Worm (Caenorhabditis elegans) whole organism, mixed stage, embryonic: ENCODE data around the gene Y110A2AL.2.
A peak's percentile ranks its signal among the peaks of the same experiment; 100 is the strongest.

Experiments
- M03D4.4 ChIP-seq: sonication (generic microtip); optimal IDR thresholded peaks from 2 replicates; lab custom pipeline; 2017; ENCODE audit warnings: mild to moderate bottlenecking, missing genetic modification characterization, missing compliant biosample characterization
- blmp-1 ChIP-seq: fragments of 150-350 bp; optimal IDR thresholded peaks from 2 replicates; lab custom pipeline; 2014; ENCODE audit warnings: missing biosample characterization, missing genetic modification characterization
- ceh-39 ChIP-seq: fragments of 150-350 bp; optimal IDR thresholded peaks from 2 replicates; lab custom pipeline; 2014; ENCODE audit warnings: missing biosample characterization, missing genetic modification characterization
- ceh-43 ChIP-seq: fragments of 200-800 bp; sonication (Bioruptor generic); optimal IDR thresholded peaks from 2 replicates; lab custom pipeline; 2018; ENCODE audit warnings: mild to moderate bottlenecking, missing genetic modification characterization, moderate library complexity, missing compliant biosample characterization
- ceh-83 ChIP-seq: fragments of 200-800 bp; sonication (Bioruptor generic); optimal IDR thresholded peaks from 2 replicates; lab custom pipeline; 2018; ENCODE audit warnings: mild to moderate bottlenecking, missing genetic modification characterization, missing compliant biosample characterization
- ces-1 ChIP-seq: fragments of 150-350 bp; optimal IDR thresholded peaks from 2 replicates; lab custom pipeline; 2014; ENCODE audit warnings: missing biosample characterization, missing genetic modification reagents, missing genetic modification characterization
- cnd-1 ChIP-seq: fragments of 200-800 bp; sonication (Bioruptor generic); optimal IDR thresholded peaks from 2 replicates; lab custom pipeline; 2018; ENCODE audit warnings: mild to moderate bottlenecking, missing genetic modification characterization, missing compliant biosample characterization
- elt-1 ChIP-seq: sonication (generic microtip); optimal IDR thresholded peaks from 2 replicates; lab custom pipeline; 2017; ENCODE audit warnings: missing genetic modification characterization, mild to moderate bottlenecking, missing compliant biosample characterization, antibody characterized with exemption, moderate library complexity, borderline replicate concordance; ENCODE audit not compliant: insufficient read depth
- elt-3 ChIP-seq: fragments of 150-350 bp; optimal IDR thresholded peaks from 2 replicates; lab custom pipeline; 2014; ENCODE audit warnings: missing biosample characterization, missing genetic modification characterization
- flh-1 ChIP-seq: fragments of 200-800 bp; sonication (Bioruptor generic); optimal IDR thresholded peaks from 2 replicates; lab custom pipeline; 2018; ENCODE audit warnings: mild to moderate bottlenecking, missing genetic modification characterization, moderate library complexity, missing compliant biosample characterization
- ham-2 ChIP-seq: fragments of 200-800 bp; sonication (Bioruptor generic); optimal IDR thresholded peaks from 2 replicates; lab custom pipeline; 2018; ENCODE audit warnings: mild to moderate bottlenecking, missing genetic modification characterization, missing compliant biosample characterization
- lin-32 ChIP-seq: fragments of 200-800 bp; sonication (Bioruptor generic); optimal IDR thresholded peaks from 2 replicates; lab custom pipeline; 2018; ENCODE audit warnings: mild to moderate bottlenecking, missing genetic modification characterization, missing compliant biosample characterization
- mab-5 ChIP-seq: fragments of 150-350 bp; optimal IDR thresholded peaks from 2 replicates; lab custom pipeline; 2014; ENCODE audit warnings: missing biosample characterization, missing genetic modification characterization
- mep-1 ChIP-seq: fragments of 150-350 bp; optimal IDR thresholded peaks from 2 replicates; lab custom pipeline; 2017; ENCODE audit warnings: missing biosample characterization, missing genetic modification reagents, missing genetic modification characterization, inconsistent platforms
- mls-2 ChIP-seq: sonication (generic microtip); optimal IDR thresholded peaks from 2 replicates; lab custom pipeline; 2016; ENCODE audit warnings: mild to moderate bottlenecking, missing genetic modification characterization, moderate library complexity, missing compliant biosample characterization
- nhr-2 ChIP-seq: fragments of 150-350 bp; optimal IDR thresholded peaks from 2 replicates; lab custom pipeline; 2014; ENCODE audit warnings: missing biosample characterization, missing genetic modification characterization
- nhr-237 ChIP-seq: fragments of 150-350 bp; optimal IDR thresholded peaks from 2 replicates; lab custom pipeline; 2014; ENCODE audit warnings: missing biosample characterization, missing genetic modification characterization
- nhr-28 ChIP-seq: fragments of 150-350 bp; optimal IDR thresholded peaks from 2 replicates; lab custom pipeline; 2014; ENCODE audit warnings: missing biosample characterization, missing genetic modification characterization
- nhr-76 ChIP-seq: sonication (generic microtip); optimal IDR thresholded peaks from 2 replicates; lab custom pipeline; 2017; ENCODE audit warnings: missing biosample characterization, missing genetic modification characterization
- pha-4 ChIP-seq: fragments of 150-350 bp; optimal IDR thresholded peaks from 2 replicates; lab custom pipeline; 2018; ENCODE audit warnings: missing biosample characterization, missing genetic modification reagents, missing genetic modification characterization
- sem-2 ChIP-seq: fragments of 200-800 bp; sonication (Bioruptor generic); optimal IDR thresholded peaks from 2 replicates; lab custom pipeline; 2018; ENCODE audit warnings: mild to moderate bottlenecking, missing genetic modification characterization, missing compliant biosample characterization
- snpc-4 ChIP-seq: fragments of 150-350 bp; optimal IDR thresholded peaks from 2 replicates; lab custom pipeline; 2014; ENCODE audit warnings: missing biosample characterization, missing genetic modification characterization
- tbx-8 ChIP-seq: fragments of 200-800 bp; sonication (Bioruptor generic); optimal IDR thresholded peaks from 2 replicates; lab custom pipeline; 2018; ENCODE audit warnings: mild to moderate bottlenecking, missing genetic modification characterization, moderate library complexity, missing compliant biosample characterization
- unc-120 ChIP-seq: sonication (generic microtip); optimal IDR thresholded peaks from 2 replicates; lab custom pipeline; 2017; ENCODE audit warnings: missing genetic modification characterization, missing compliant biosample characterization; ENCODE audit not compliant: poor library complexity, severe bottlenecking
- unc-39 ChIP-seq: fragments of 150-350 bp; optimal IDR thresholded peaks from 2 replicates; lab custom pipeline; 2014; ENCODE audit warnings: missing biosample characterization, missing genetic modification characterization
- unc-62 ChIP-seq: fragments of 150-350 bp; optimal IDR thresholded peaks from 2 replicates; lab custom pipeline; 2014; ENCODE audit warnings: missing biosample characterization, missing genetic modification reagents, missing genetic modification characterization
- zip-8 ChIP-seq: fragments of 150-350 bp; optimal IDR thresholded peaks from 2 replicates; lab custom pipeline; 2014; ENCODE audit warnings: missing biosample characterization, missing genetic modification characterization

The Y110A2AL.2 gene

DNA sequence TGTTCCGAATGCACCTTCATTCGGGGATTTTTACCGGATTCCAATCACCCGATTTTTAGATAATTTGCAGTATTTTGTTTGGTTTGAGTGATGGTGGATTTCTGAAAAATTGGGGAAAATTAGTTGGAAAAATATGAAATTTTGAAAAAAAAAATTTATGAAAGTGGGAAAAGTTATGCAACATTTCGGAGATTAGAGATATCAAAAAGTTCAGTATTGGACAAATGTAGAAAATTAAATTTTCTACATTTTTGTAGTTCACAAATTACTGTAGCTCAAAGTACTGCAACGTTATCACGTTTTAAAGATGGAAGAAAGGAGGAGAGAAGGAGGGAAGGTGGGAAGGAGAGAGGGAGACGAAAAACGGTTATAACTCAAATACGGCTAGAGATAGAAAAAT lies 15.3 kb upstream of the Y110A2AL.2 start, which contains the start of gene ptc-3:
ptc-3 (minus strand) TSS at position 101 of the 400 bp plus-strand sequence.
- TF ChIP-seq mep-1 (tag; lab: Kevin White, UChicago) (no peak), ham-2 (GFP tag; lab: Kevin White, UChicago) (no peak), zip-8 (no peak), pha-4 (tag; lab: Kevin White, UChicago) (no peak), flh-1 (GFP tag; lab: Kevin White, UChicago) (no peak), M03D4.4 (tag; lab: Kevin White, UChicago) (no peak)

DNA sequence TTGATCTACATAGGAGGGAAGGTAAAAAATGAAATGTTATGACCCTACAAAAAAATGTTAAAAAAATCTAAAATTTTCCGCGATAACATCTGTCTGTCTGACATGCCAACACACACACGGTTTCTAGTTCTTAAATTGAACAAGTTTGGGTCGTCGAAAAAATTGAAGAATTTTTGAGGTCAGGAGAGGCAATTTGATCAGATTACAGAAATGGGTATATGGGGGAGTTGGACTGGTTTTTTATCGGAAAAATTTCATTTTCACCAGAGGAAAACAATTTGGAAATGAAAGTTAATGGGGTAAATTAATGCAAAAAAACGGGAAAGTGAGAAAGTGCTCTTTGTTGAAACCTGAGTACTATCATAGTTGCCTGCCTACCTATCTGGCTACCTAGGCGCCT lies 14.0 kb upstream of the Y110A2AL.2 start:
- TF ChIP-seq flh-1 (GFP tag; lab: Kevin White, UChicago) = no peak
- TF ChIP-seq unc-120 (tag; lab: Kevin White, UChicago) = no peak
- no peak for TF ChIP-seq ces-1 (GFP tag; lab: Kevin White, UChicago)
- no peak for TF ChIP-seq ceh-83 (GFP tag; lab: Kevin White, UChicago)
- no peak for TF ChIP-seq M03D4.4 (tag; lab: Kevin White, UChicago)
- no peak for TF ChIP-seq sem-2 (GFP tag; lab: Kevin White, UChicago)
- no peak for TF ChIP-seq tbx-8
- TF ChIP-seq unc-62 (GFP tag; lab: Kevin White, UChicago) = no peak
- TF ChIP-seq mls-2 (tag; lab: Kevin White, UChicago) = no peak
- no peak for TF ChIP-seq mab-5 (tag; lab: Kevin White, UChicago)
- no peak for TF ChIP-seq mep-1 (tag; lab: Kevin White, UChicago)
- TF ChIP-seq nhr-76 (tag; lab: Kevin White, UChicago) = no peak
- no peak for TF ChIP-seq elt-1 (tag; lab: Kevin White, UChicago)
- no peak for TF ChIP-seq blmp-1

DNA sequence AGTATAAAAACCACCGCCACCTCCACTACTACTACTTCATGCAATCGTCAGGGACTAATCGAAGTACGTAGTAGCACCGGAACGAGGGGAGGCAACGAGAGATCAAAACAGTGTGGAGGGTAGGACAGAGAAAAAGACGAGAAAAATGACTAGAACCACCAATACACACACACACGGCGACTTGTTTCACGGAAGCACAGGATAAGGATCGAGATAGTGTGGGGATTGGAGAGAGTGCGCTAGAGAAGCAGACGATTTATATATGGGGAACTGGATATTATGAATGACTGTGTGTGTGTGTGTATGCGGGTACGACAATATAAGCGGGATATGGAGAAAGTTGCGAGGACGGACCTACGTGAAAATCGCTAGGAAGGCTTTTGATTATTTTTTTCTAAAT lies 13.0 kb upstream of the Y110A2AL.2 start:
- TF ChIP-seq ham-2 (GFP tag; lab: Kevin White, UChicago) = no peak
- peak; percentile 24 for TF ChIP-seq blmp-1

ce11 chrII:2856114-2856513 lies 11.7 kb upstream of the Y110A2AL.2 start:
- TF ChIP-seq snpc-4 = no peak

DNA sequence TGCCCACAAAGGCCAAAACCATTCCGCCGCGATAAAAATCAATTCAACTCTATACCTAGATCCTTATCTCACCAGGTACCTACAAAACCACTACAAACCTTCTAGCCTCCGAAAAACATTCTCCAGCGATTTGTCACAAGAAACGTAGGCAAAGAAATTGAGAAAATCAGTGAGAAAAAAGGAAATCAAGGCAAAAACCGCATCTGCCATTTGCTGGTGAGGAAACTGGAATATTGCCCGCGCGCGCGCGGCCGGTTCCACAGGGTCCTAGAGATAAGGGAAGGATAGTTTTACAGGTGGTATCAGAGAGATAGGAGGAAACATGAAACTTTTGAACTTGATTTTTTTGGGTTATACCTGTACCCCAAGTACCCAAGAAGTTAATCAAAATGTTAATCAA lies 10.2 kb upstream of the Y110A2AL.2 start:
- no peak for TF ChIP-seq mep-1 (tag; lab: Kevin White, UChicago)
- peak; percentile 49 for TF ChIP-seq elt-1 (tag; lab: Kevin White, UChicago)

DNA sequence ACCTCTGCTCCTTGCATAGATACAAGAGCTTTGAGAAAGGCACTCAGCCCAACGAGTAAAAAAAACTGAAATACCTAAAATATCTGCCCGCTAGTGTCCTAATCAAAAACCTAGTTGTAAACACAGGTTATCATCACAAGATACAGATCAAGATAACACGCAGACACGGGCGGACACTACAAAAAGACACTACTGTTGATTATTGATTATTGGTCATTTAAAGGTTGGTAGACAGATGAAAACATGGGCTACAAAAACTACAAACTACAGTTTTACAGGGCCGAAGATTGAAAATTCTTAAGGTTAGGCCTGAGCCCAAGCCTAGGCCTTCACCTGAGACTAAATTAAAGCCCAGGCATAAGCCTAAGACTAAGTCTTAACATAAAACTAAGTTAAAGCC lies 8.9 kb upstream of the Y110A2AL.2 start:
- TF ChIP-seq nhr-76 (tag; lab: Kevin White, UChicago) (no peak), M03D4.4 (tag; lab: Kevin White, UChicago) (no peak), nhr-2 (no peak), elt-1 (tag; lab: Kevin White, UChicago) (no peak), nhr-237 (tag; lab: Kevin White, UChicago) (no peak), ceh-43 (GFP tag; lab: Kevin White, UChicago) (no peak), blmp-1 (no peak), unc-62 (GFP tag; lab: Kevin White, UChicago) (no peak), sem-2 (GFP tag; lab: Kevin White, UChicago) (no peak), nhr-28 (no peak), flh-1 (GFP tag; lab: Kevin White, UChicago) (no peak), cnd-1 (tag; lab: Kevin White, UChicago) (no peak), ceh-39 (no peak), lin-32 (GFP tag; lab: Kevin White, UChicago) (no peak), unc-39 (no peak), mep-1 (tag; lab: Kevin White, UChicago) (no peak)

DNA sequence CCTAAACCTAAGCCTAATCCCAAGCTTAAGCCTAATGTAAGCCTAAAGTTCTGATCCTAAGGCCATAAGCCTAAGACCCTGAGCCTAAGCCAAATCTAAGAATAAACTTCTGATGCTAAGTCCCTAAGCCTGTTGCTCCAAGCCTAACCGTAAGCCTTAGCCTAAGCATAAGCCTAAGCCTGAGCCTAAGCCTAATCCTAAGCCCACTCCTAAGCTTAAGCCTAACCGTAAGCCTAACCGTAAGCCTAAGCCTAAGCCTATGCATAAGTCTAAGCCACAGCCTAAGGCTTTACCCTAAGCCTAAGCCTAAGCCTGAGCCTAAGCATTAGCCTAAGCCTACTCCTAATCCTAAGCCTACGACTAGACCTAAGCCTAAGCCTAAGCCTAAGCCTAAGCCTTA lies 8.5 kb upstream of the Y110A2AL.2 start:
- TF ChIP-seq elt-3 (tag; lab: Kevin White, UChicago) = no peak
- TF ChIP-seq ham-2 (GFP tag; lab: Kevin White, UChicago) = peak; percentile 32
- TF ChIP-seq, all 35 proteins: peak for 1
